Fruit fly (Drosophila melanogaster): ENCODE results near the gene Phlpp.

The Phlpp gene

DNA sequence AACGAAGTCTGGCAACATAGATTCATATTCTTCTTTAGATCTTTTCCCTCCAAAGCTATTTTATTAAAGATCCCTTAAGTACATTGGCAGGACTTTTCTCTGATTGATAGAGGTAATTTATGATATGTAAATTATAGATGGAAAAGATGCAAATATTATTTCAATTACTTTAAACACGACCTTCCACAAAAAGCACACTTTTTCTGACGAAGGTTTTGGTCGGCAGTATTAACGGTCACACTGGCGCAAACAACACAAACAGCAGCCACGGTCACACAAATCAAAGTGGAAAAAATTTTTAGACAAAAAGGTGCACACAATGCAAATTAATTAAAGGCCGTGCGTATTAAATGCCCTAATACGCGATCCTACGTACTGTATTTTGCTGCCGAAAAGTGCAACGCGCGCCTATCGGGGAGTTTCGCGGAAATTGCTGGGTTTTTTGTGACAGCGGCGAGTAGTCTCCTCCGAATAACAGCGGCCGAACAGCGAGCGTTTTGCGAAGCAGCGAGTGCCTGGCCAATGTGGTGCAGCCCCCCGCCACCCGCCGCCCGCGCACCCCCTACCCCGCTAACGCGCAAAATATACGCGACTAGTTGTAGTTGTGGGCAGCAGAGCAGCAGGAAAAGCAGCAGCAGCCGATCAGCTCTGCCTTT, 4.9 kb upstream of the Phlpp start, which contains the start of gene CG10492 (continued):
- TF ChIP-seq CG18011 (GFP tag; optimal IDR thresholded peaks at IDR 0.05) (no peak), CG3995 (GFP tag; optimal IDR thresholded peaks at IDR 0.05) (peak; percentile 75), CG11560 (tag; IDR thresholded peaks at IDR 0.05) (no peak), CG2199 (GFP tag; IDR thresholded peaks at IDR 0.05) (0 out of 3 replicates have a peak, but pooled peaks have one; percentile 15), pb (GFP tag; optimal IDR thresholded peaks at IDR 0.05) (no peak), wdn (GFP tag; IDR thresholded peaks at IDR 0.05) (no peak), CG6175 (GFP tag; IDR thresholded peaks at IDR 0.05) (peak; percentile 40; the same call in 1 of the 3 replicates), CG10543 (GFP tag; optimal IDR thresholded peaks at IDR 0.05) (peak; percentile 28), MBD-R2 (GFP tag; IDR thresholded peaks at IDR 0.05) (peak; percentile 54), NFAT (GFP tag; IDR thresholded peaks at IDR 0.05) (peak; percentile 52), Bgb (GFP tag; IDR thresholded peaks at IDR 0.05; ENCODE audit: partially characterized antibody) (peak; percentile 31; the same call in 1 of the 2 replicates), MESR4 (GFP tag; optimal IDR thresholded peaks at IDR 0.05) (peak; percentile 92), CrebB (tag; optimal IDR thresholded peaks at IDR 0.05) (peak; percentile 36), Med (GFP tag) (peak; percentile 60), row (GFP tag; IDR thresholded peaks at IDR 0.05) (peak; percentile 34; the same call in 2 of the 3 replicates), jigr1 (GFP tag; IDR thresholded peaks at IDR 0.05) (no peak), Max (GFP tag; optimal IDR thresholded peaks at IDR 0.05) (peak; percentile 32), Antp (GFP tag; optimal IDR thresholded peaks at IDR 0.05) (no peak), Adf1 (GFP tag; IDR thresholded peaks at IDR 0.05) (peak; percentile 84), Gug (GFP tag; IDR thresholded peaks at IDR 0.05) (no peak), BEAF-32 (GFP tag; optimal IDR thresholded peaks at IDR 0.05) (peak; percentile 60), Oli (tag; optimal IDR thresholded peaks at IDR 0.05) (no peak), Deaf1 (tag; optimal IDR thresholded peaks at IDR 0.05) (peak; percentile 10), CG11456 (GFP tag; IDR thresholded peaks at IDR 0.05) (no peak), CHES-1-like (GFP tag; optimal IDR thresholded peaks at IDR 0.05) (no peak), CG12391 (tag; optimal IDR thresholded peaks at IDR 0.05) (peak; percentile 7), CG8478 (optimal IDR thresholded peaks at IDR 0.05) (no peak), Opbp (GFP tag; IDR thresholded peaks at IDR 0.05; ENCODE audit: partially characterized antibody) (peak; percentile 51; the same call in 1 of the 3 replicates), CG4820 (GFP tag; optimal IDR thresholded peaks at IDR 0.05) (no peak), Ets65A (GFP tag) (peak; percentile 80), Rfx (GFP tag; IDR thresholded peaks at IDR 0.05) (peak; percentile 27; the same call in 1 of the 2 replicates), Myb (GFP tag; optimal IDR thresholded peaks at IDR 0.05) (peak; percentile 53), gfzf (GFP tag; optimal IDR thresholded peaks at IDR 0.05) (peak; percentile 91), pzg (GFP tag; optimal IDR thresholded peaks at IDR 0.05) (peak; percentile 73), CG6791 (GFP tag; IDR thresholded peaks at IDR 0.05; ENCODE audit: partially characterized antibody) (peak; percentile 55; the same call in 1 of the 3 replicates), CG3847 (GFP tag; IDR thresholded peaks at IDR 0.05) (peak; percentile 52; the same call in 1 of the 2 replicates), CG4617 (GFP tag; optimal IDR thresholded peaks at IDR 0.05; ENCODE audit: borderline replicate concordance) (peak; percentile 92), ci (GFP tag; IDR thresholded peaks at IDR 0.05) (peak; percentile 49; the same call in 1 of the 3 replicates), sens (GFP tag) (peak; percentile 29), YL-1 (GFP tag; optimal IDR thresholded peaks at IDR 0.05) (peak; percentile 79), phol (tag; optimal IDR thresholded peaks at IDR 0.05) (peak; percentile 62), CoRest (tag; optimal IDR thresholded peaks at IDR 0.05) (peak; percentile 42), E2f2 (GFP tag; IDR thresholded peaks at IDR 0.05) (peak; percentile 94), org-1 (GFP tag; optimal IDR thresholded peaks at IDR 0.05) (no peak), Dll (GFP tag; IDR thresholded peaks at IDR 0.05; ENCODE audit: partially characterized antibody) (0 out of 4 replicates have a peak, but pooled peaks have one; percentile 39), Dip3 (GFP tag; optimal IDR thresholded peaks at IDR 0.05) (peak; percentile 12), chinmo (GFP tag; IDR thresholded peaks at IDR 0.05; ENCODE audit: partially characterized antibody) (peak; percentile 73; the same call in 1 of the 4 replicates), CG12155 (GFP tag; optimal IDR thresholded peaks at IDR 0.05) (peak; percentile 100), PHDP (tag; optimal IDR thresholded peaks at IDR 0.05) (no peak), CG30020 (tag; optimal IDR thresholded peaks at IDR 0.05) (peak; percentile 49)

Data from whole organism, embryonic.